Worm (Caenorhabditis elegans) whole organism, late embryonic: ENCODE data around the gene B0273.1.
A peak's percentile ranks its signal among the peaks of the same experiment; 100 is the strongest.

Experiments used
- ama-1 ChIP-seq: fragments of 150-350 bp; optimal IDR thresholded peaks from 2 replicates; lab custom pipeline; 2014
- ceh-19 ChIP-seq: fragments of 200-800 bp; sonication (Bioruptor generic); optimal IDR thresholded peaks from 2 replicates; lab custom pipeline; 2018; ENCODE audit warnings: mild to moderate bottlenecking, missing genetic modification characterization, missing compliant biosample characterization
- ceh-2 ChIP-seq: sonication (generic microtip); optimal IDR thresholded peaks from 2 replicates; lab custom pipeline; 2016; ENCODE audit warnings: missing genotype, missing genetic modification characterization, missing compliant biosample characterization
- ceh-22 ChIP-seq: sonication (generic microtip); optimal IDR thresholded peaks from 2 replicates; lab custom pipeline; 2017; ENCODE audit warnings: missing biosample characterization, missing genetic modification characterization
- ceh-24 ChIP-seq: sonication (generic microtip); optimal IDR thresholded peaks from 2 replicates; lab custom pipeline; 2016; ENCODE audit warnings: mild to moderate bottlenecking, missing genetic modification characterization, missing compliant biosample characterization
- ceh-31 ChIP-seq: sonication (generic microtip); optimal IDR thresholded peaks from 2 replicates; lab custom pipeline; 2016; ENCODE audit warnings: missing genetic modification characterization, missing compliant biosample characterization
- ceh-34 ChIP-seq: sonication (generic microtip); optimal IDR thresholded peaks from 2 replicates; lab custom pipeline; 2016; ENCODE audit warnings: mild to moderate bottlenecking, missing genetic modification characterization, missing compliant biosample characterization
- ceh-45 ChIP-seq: fragments of 200-800 bp; sonication (Bioruptor generic); IDR thresholded peaks from 2 replicates; pipeline ENCODE4 v1.3.6; 2022; ENCODE audit warnings: missing genetic modification reagents, missing genetic modification characterization, missing compliant biosample characterization
- ceh-48 ChIP-seq: sonication (generic microtip); optimal IDR thresholded peaks from 2 replicates; lab custom pipeline; 2016; ENCODE audit warnings: missing genetic modification characterization, inconsistent platforms, missing compliant biosample characterization
- ceh-6 ChIP-seq: fragments of 200-800 bp; sonication (Bioruptor generic); optimal IDR thresholded peaks from 2 replicates; lab custom pipeline; 2018; ENCODE audit warnings: mild to moderate bottlenecking, missing genetic modification characterization, missing compliant biosample characterization
- ceh-9 ChIP-seq: sonication (generic microtip); optimal IDR thresholded peaks from 2 replicates; lab custom pipeline; 2016; ENCODE audit warnings: mild to moderate bottlenecking, missing genetic modification characterization, inconsistent platforms, missing compliant biosample characterization
- dve-1 ChIP-seq: sonication (generic microtip); optimal IDR thresholded peaks from 2 replicates; lab custom pipeline; 2017; ENCODE audit warnings: antibody characterized with exemption, mild to moderate bottlenecking, missing genetic modification characterization, missing compliant biosample characterization
- elt-2 ChIP-seq: sonication (generic microtip); optimal IDR thresholded peaks from 2 replicates; lab custom pipeline; 2016; ENCODE audit warnings: missing genetic modification reagents, missing genetic modification characterization, missing compliant biosample characterization
- eyg-1 ChIP-seq: sonication (generic microtip); optimal IDR thresholded peaks from 2 replicates; lab custom pipeline; 2016; ENCODE audit warnings: missing genotype, missing genetic modification characterization, missing compliant biosample characterization
- fax-1 ChIP-seq: sonication (generic microtip); optimal IDR thresholded peaks from 2 replicates; lab custom pipeline; 2016; ENCODE audit warnings: missing genotype, missing genetic modification characterization, missing compliant biosample characterization
- fkh-6 ChIP-seq: sonication (generic microtip); optimal IDR thresholded peaks from 2 replicates; lab custom pipeline; 2016; ENCODE audit warnings: missing genetic modification characterization, missing compliant biosample characterization
- gmeb-2 ChIP-seq: sonication (generic microtip); optimal IDR thresholded peaks from 2 replicates; lab custom pipeline; 2016; ENCODE audit warnings: missing genetic modification characterization, inconsistent platforms, missing compliant biosample characterization
- hlh-13 ChIP-seq: fragments of 200-800 bp; sonication (Bioruptor generic); optimal IDR thresholded peaks from 2 replicates; lab custom pipeline; 2018; ENCODE audit warnings: mild to moderate bottlenecking, missing genetic modification characterization, missing compliant biosample characterization
- hlh-15 ChIP-seq: sonication (generic microtip); optimal IDR thresholded peaks from 2 replicates; lab custom pipeline; 2016; ENCODE audit warnings: missing genetic modification characterization, missing compliant biosample characterization
- hlh-6 ChIP-seq: sonication (generic microtip); optimal IDR thresholded peaks from 2 replicates; lab custom pipeline; 2016; ENCODE audit warnings: missing genotype, missing genetic modification characterization, missing compliant biosample characterization
- lim-6 ChIP-seq: sonication (generic microtip); optimal IDR thresholded peaks from 2 replicates; lab custom pipeline; 2016; ENCODE audit warnings: missing genetic modification characterization, missing compliant biosample characterization
- madf-2 ChIP-seq: sonication (generic microtip); optimal IDR thresholded peaks from 2 replicates; lab custom pipeline; 2017; ENCODE audit warnings: missing genetic modification characterization, missing compliant biosample characterization
- nfya-1 ChIP-seq: sonication (generic microtip); optimal IDR thresholded peaks from 2 replicates; lab custom pipeline; 2017; ENCODE audit warnings: missing genetic modification characterization, mild to moderate bottlenecking, missing compliant biosample characterization, antibody characterized with exemption, moderate library complexity
- nhr-11 ChIP-seq: fragments of 150-350 bp; optimal IDR thresholded peaks from 2 replicates; lab custom pipeline; 2014; ENCODE audit warnings: missing biosample characterization, missing genetic modification characterization
- nhr-232 ChIP-seq: sonication (generic microtip); optimal IDR thresholded peaks from 2 replicates; lab custom pipeline; 2016; ENCODE audit warnings: missing genetic modification characterization, missing compliant biosample characterization
- npax-4 ChIP-seq: sonication (generic microtip); optimal IDR thresholded peaks from 2 replicates; lab custom pipeline; 2016; ENCODE audit warnings: missing genetic modification characterization, missing compliant biosample characterization
- pag-3 ChIP-seq: sonication (generic microtip); optimal IDR thresholded peaks from 2 replicates; lab custom pipeline; 2016; ENCODE audit warnings: missing compliant biosample characterization, missing genetic modification characterization, borderline replicate concordance
- pat-9 ChIP-seq: fragments of 200-800 bp; sonication (Bioruptor generic); optimal IDR thresholded peaks from 2 replicates; lab custom pipeline; 2018; ENCODE audit warnings: mild to moderate bottlenecking, missing genetic modification characterization, moderate library complexity, missing compliant biosample characterization
- pax-1 ChIP-seq: fragments of 150-350 bp; optimal IDR thresholded peaks from 2 replicates; lab custom pipeline; 2014; ENCODE audit warnings: missing biosample characterization, missing genetic modification characterization
- pha-2 ChIP-seq: sonication (generic microtip); optimal IDR thresholded peaks from 2 replicates; lab custom pipeline; 2017; ENCODE audit warnings: mild to moderate bottlenecking, missing genetic modification characterization, missing compliant biosample characterization
- rnt-1 ChIP-seq: sonication (generic microtip); optimal IDR thresholded peaks from 2 replicates; lab custom pipeline; 2016; ENCODE audit warnings: missing genetic modification characterization, missing compliant biosample characterization
- sdc-2 ChIP-seq: sonication (generic microtip); optimal IDR thresholded peaks from 2 replicates; lab custom pipeline; 2016; ENCODE audit warnings: missing genotype, missing genetic modification characterization, missing compliant biosample characterization
- sox-2 ChIP-seq: fragments of 200-800 bp; sonication (Bioruptor generic); IDR thresholded peaks from 2 replicates; pipeline ENCODE4 v1.3.6; 2022; ENCODE audit warnings: missing genetic modification reagents, missing genetic modification characterization, missing compliant biosample characterization
- tbx-2 ChIP-seq: sonication (generic microtip); optimal IDR thresholded peaks from 2 replicates; lab custom pipeline; 2016; ENCODE audit warnings: missing genetic modification characterization, missing compliant biosample characterization
- unc-42 ChIP-seq: sonication (generic microtip); optimal IDR thresholded peaks from 2 replicates; lab custom pipeline; 2016; ENCODE audit warnings: missing genotype, missing genetic modification characterization, missing compliant biosample characterization
- unc-55 ChIP-seq: sonication (generic microtip); optimal IDR thresholded peaks from 2 replicates; lab custom pipeline; 2017; ENCODE audit warnings: missing biosample characterization, missing genetic modification reagents, missing genetic modification characterization
- unc-86 ChIP-seq: sonication (generic microtip); optimal IDR thresholded peaks from 2 replicates; lab custom pipeline; 2016; ENCODE audit warnings: missing genetic modification characterization, missing compliant biosample characterization
- ztf-16 ChIP-seq: sonication (generic microtip); optimal IDR thresholded peaks from 2 replicates; lab custom pipeline; 2017; ENCODE audit warnings: missing genetic modification characterization, missing compliant biosample characterization

Gene B0273.1

ce11 chrIV:5494099-5494498 lies 307 bp downstream of the B0273.1 start:
- TF ChIP-seq ztf-16 (no peak), ceh-31 (tag; lab: Kevin White, UChicago) (no peak), ceh-2 (tag; lab: Kevin White, UChicago) (no peak), ceh-34 (tag; lab: Kevin White, UChicago) (no peak), fax-1 (tag; lab: Kevin White, UChicago) (no peak), pag-3 (tag; lab: Kevin White, UChicago) (no peak), nhr-232 (tag; lab: Kevin White, UChicago) (no peak), gmeb-2 (tag; lab: Kevin White, UChicago) (no peak), pat-9 (tag; lab: Kevin White, UChicago) (no peak), unc-86 (tag; lab: Kevin White, UChicago) (no peak), nhr-11 (no peak), hlh-13 (no peak), ceh-24 (tag; lab: Kevin White, UChicago) (no peak), unc-42 (tag; lab: Kevin White, UChicago) (no peak), madf-2 (no peak)

- TF ChIP-seq unc-86 (tag; lab: Kevin White, UChicago) = no peak
- TF ChIP-seq unc-42 (tag; lab: Kevin White, UChicago) = peak; percentile 58
These were observed 7.6 kb downstream of the B0273.1 start for ce11 chrIV:5501414-5501813.

- TF ChIP-seq hlh-15 (tag; lab: Kevin White, UChicago) (no peak), sdc-2 (tag; lab: Kevin White, UChicago) (no peak), nfya-1 (tag; lab: Kevin White, UChicago) (peak; percentile 1), unc-42 (tag; lab: Kevin White, UChicago) (peak; percentile 33), ceh-34 (tag; lab: Kevin White, UChicago) (no peak)
These were observed 8.8 kb downstream of the B0273.1 start for ce11 chrIV:5502610-5503009.

ce11 chrIV:5506642-5507041 lies 12.8 kb downstream of the B0273.1 start:
- TF ChIP-seq hlh-6 (tag; lab: Kevin White, UChicago) = no peak
- no peak for TF ChIP-seq nhr-11
- TF ChIP-seq fkh-6 = no peak
- TF ChIP-seq unc-55 (GFP tag; lab: Kevin White, UChicago) = peak; percentile 25
- TF ChIP-seq pat-9 (tag; lab: Kevin White, UChicago) = no peak
- no peak for TF ChIP-seq pag-3 (tag; lab: Kevin White, UChicago)
- no peak for TF ChIP-seq pha-2 (tag; lab: Kevin White, UChicago)
- TF ChIP-seq elt-2 (tag; lab: Kevin White, UChicago) = peak; percentile 55
- TF ChIP-seq ceh-19 (GFP tag; lab: Kevin White, UChicago) = no peak
- no peak for TF ChIP-seq pax-1 (tag; lab: Kevin White, UChicago)
- no peak for TF ChIP-seq eyg-1 (tag; lab: Kevin White, UChicago)
- no peak for TF ChIP-seq ceh-24 (tag; lab: Kevin White, UChicago)
- no peak for TF ChIP-seq npax-4 (tag; lab: Kevin White, UChicago)
- TF ChIP-seq unc-86 (tag; lab: Kevin White, UChicago) = no peak

ce11 chrIV:5507754-5508153 lies 14.0 kb downstream of the B0273.1 start:
- TF ChIP-seq pha-2 (tag; lab: Kevin White, UChicago) = no peak
- peak; percentile 18 for TF ChIP-seq tbx-2 (tag; lab: Kevin White, UChicago)
- TF ChIP-seq ceh-19 (GFP tag; lab: Kevin White, UChicago) = no peak
- TF ChIP-seq sox-2 (GFP tag; lab: Robert Waterston, UW) = no peak
- no peak for TF ChIP-seq ceh-48 (tag; lab: Kevin White, UChicago)
- TF ChIP-seq ama-1 (lab: Kevin White, UChicago) = no peak
- TF ChIP-seq unc-86 (tag; lab: Kevin White, UChicago) = no peak
- no peak for TF ChIP-seq ceh-6 (GFP tag; lab: Kevin White, UChicago)
- no peak for TF ChIP-seq ceh-9 (tag; lab: Kevin White, UChicago)
- TF ChIP-seq eyg-1 (tag; lab: Kevin White, UChicago) = no peak
- no peak for TF ChIP-seq lim-6 (tag; lab: Kevin White, UChicago)
- no peak for TF ChIP-seq ceh-24 (tag; lab: Kevin White, UChicago)
- TF ChIP-seq dve-1 = no peak
- TF ChIP-seq rnt-1 (tag; lab: Kevin White, UChicago) = peak; percentile 25
- TF ChIP-seq ceh-45 = no peak
- no peak for TF ChIP-seq gmeb-2 (tag; lab: Kevin White, UChicago)
- TF ChIP-seq unc-55 (GFP tag; lab: Kevin White, UChicago) = peak; percentile 68
- no peak for TF ChIP-seq sdc-2 (tag; lab: Kevin White, UChicago)
- TF ChIP-seq ceh-34 (tag; lab: Kevin White, UChicago) = no peak
- TF ChIP-seq ceh-22 (tag; lab: Kevin White, UChicago) = no peak
- TF ChIP-seq elt-2 (tag; lab: Kevin White, UChicago) = no peak
